Fruit fly (Drosophila melanogaster): ENCODE results near the gene Had1.
A peak's percentile ranks its signal among the peaks of the same experiment; 100 is the strongest.

Gene Had1

DNA sequence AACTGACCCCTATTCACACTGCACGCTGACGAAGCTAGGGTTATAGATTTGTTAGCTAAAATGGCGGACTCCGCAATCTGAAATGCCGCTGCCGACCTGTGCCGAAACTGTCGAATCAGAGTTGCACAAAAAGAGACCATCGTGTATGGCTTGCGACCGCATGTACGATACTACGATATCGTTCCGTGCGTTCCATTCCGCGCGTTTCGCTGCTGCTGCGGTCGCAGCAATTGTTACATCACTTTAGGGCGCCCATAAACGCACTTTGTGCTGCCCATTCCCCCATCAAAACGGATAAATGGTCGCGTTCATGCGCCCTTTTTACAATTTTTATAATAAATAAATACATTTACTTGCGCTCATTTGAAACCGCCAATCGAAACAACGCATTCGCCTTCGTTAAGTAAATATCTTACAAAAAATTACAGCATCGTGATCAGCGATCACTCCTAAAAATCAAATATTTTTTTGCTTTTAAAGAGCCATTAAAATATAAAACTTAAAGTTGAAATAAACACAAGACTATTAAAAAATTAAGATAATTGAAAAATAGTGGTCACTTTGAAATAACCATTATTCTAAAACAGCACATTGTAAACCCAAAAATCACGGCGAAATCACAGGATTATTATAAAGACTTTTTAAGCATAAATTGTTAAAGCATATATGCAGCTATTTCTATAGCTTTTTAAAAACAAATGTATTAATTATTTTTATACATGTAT is 11.9 kb upstream of the Had1 start, which contains the start of gene Cyp1 (continued):
- peak; percentile 27 for TF ChIP-seq grau (tag; optimal IDR thresholded peaks at IDR 0.05)
- peak; percentile 38 for TF ChIP-seq CG13894 (tag; optimal IDR thresholded peaks at IDR 0.05)
- no peak for TF ChIP-seq zf30C (GFP tag; optimal IDR thresholded peaks at IDR 0.05)
- TF ChIP-seq salm (tag; optimal IDR thresholded peaks at IDR 0.05): no peak
- TF ChIP-seq onecut (GFP tag; IDR thresholded peaks at IDR 0.05): peak; percentile 48; the same call in 1 of the 2 replicates
- TF ChIP-seq Ptx1 (GFP tag; IDR thresholded peaks at IDR 0.05): 0 out of 2 replicates have a peak, but pooled peaks have one; percentile 43
- no peak for TF ChIP-seq CG10543 (GFP tag; optimal IDR thresholded peaks at IDR 0.05)
- peak; percentile 46; the same call in 1 of the 2 replicates for TF ChIP-seq CG4360 (GFP tag; IDR thresholded peaks at IDR 0.05)
- no peak for TF ChIP-seq CG10274 (GFP tag; optimal IDR thresholded peaks at IDR 0.05)
- TF ChIP-seq CG31441 (GFP tag; IDR thresholded peaks at IDR 0.05): peak; percentile 99
- no peak for TF ChIP-seq Lpt (GFP tag; optimal IDR thresholded peaks at IDR 0.05)
- TF ChIP-seq Nf-YA (GFP tag; IDR thresholded peaks at IDR 0.05): no peak; the same call in 1 of the 2 replicates
- TF ChIP-seq slbo (GFP tag; IDR thresholded peaks at IDR 0.05): peak; percentile 72; the same call in 1 of the 2 replicates
- peak; percentile 35 for TF ChIP-seq CG15269 (tag; optimal IDR thresholded peaks at IDR 0.05)
- TF ChIP-seq tin (GFP tag; optimal IDR thresholded peaks at IDR 0.05): peak; percentile 3
- TF ChIP-seq ssp (GFP tag; IDR thresholded peaks at IDR 0.05): peak; percentile 74
- peak; percentile 34 for TF ChIP-seq Xbp1 (GFP tag; optimal IDR thresholded peaks at IDR 0.05)
- TF ChIP-seq CG9797 (GFP tag; optimal IDR thresholded peaks at IDR 0.05): peak; percentile 41
- peak; percentile 51 for TF ChIP-seq CG2712 (tag; optimal IDR thresholded peaks at IDR 0.05)
- TF ChIP-seq CG10147 (GFP tag; optimal IDR thresholded peaks at IDR 0.05): no peak
- TF ChIP-seq abd-A (tag; optimal IDR thresholded peaks at IDR 0.05): no peak
- peak; percentile 14 for TF ChIP-seq CG12769 (tag; optimal IDR thresholded peaks at IDR 0.05)
- TF ChIP-seq CG13424 (tag; optimal IDR thresholded peaks at IDR 0.05): peak; percentile 20
- TF ChIP-seq Sry-δ (GFP tag; optimal IDR thresholded peaks at IDR 0.05): peak; percentile 80
- TF ChIP-seq phol (tag; optimal IDR thresholded peaks at IDR 0.05): peak; percentile 92
- TF ChIP-seq Sox102F (GFP tag; optimal IDR thresholded peaks at IDR 0.05): no peak
- no peak for TF ChIP-seq ham (GFP tag; IDR thresholded peaks at IDR 0.05)
- TF ChIP-seq CG12391 (tag; optimal IDR thresholded peaks at IDR 0.05): peak; percentile 19
- no peak for TF ChIP-seq kni (GFP tag; optimal IDR thresholded peaks at IDR 0.05)
- no peak for TF ChIP-seq Lim3 (GFP tag; IDR thresholded peaks at IDR 0.05)
- TF ChIP-seq CG32767 (GFP tag; IDR thresholded peaks at IDR 0.05): no peak; the same call in 1 of the 2 replicates
- no peak for TF ChIP-seq CG2875 (GFP tag; optimal IDR thresholded peaks at IDR 0.05)
- peak; percentile 44; the same call in 1 of the 2 replicates for TF ChIP-seq Xrp1 (GFP tag; IDR thresholded peaks at IDR 0.05)
- TF ChIP-seq D (optimal IDR thresholded peaks at IDR 0.05): no peak
- TF ChIP-seq D (GFP tag; optimal IDR thresholded peaks at IDR 0.05): no peak
- TF ChIP-seq CG8924 (tag; optimal IDR thresholded peaks at IDR 0.05): peak; percentile 10
- no peak for TF ChIP-seq lola (GFP tag; optimal IDR thresholded peaks at IDR 0.05)
- TF ChIP-seq Chrac-16 (GFP tag; optimal IDR thresholded peaks at IDR 0.05): no peak
- TF ChIP-seq CG18599 (GFP tag; optimal IDR thresholded peaks at IDR 0.05): no peak
- TF ChIP-seq tgo (GFP tag; IDR thresholded peaks at IDR 0.05): peak; percentile 52; the same call in 2 of the 3 replicates
- no peak for TF ChIP-seq Vsx1 (GFP tag; optimal IDR thresholded peaks at IDR 0.05)
- no peak for TF ChIP-seq Doc2 (GFP tag; IDR thresholded peaks at IDR 0.05)
- peak; percentile 73 for TF ChIP-seq tna (GFP tag; IDR thresholded peaks at IDR 0.05; ENCODE audit: partially characterized antibody)
- no peak for TF ChIP-seq croc (GFP tag; conservative IDR thresholded peaks at IDR 0.05)
- TF ChIP-seq Dll (GFP tag; IDR thresholded peaks at IDR 0.05; ENCODE audit: partially characterized antibody): peak; percentile 65; the same call in 3 of the 4 replicates
- TF ChIP-seq CG31365 (tag; optimal IDR thresholded peaks at IDR 0.05): no peak
- TF ChIP-seq CG3847 (GFP tag; IDR thresholded peaks at IDR 0.05): peak; percentile 58; the same call in 1 of the 2 replicates
- no peak for TF ChIP-seq cwo (GFP tag; optimal IDR thresholded peaks at IDR 0.05)
- no peak for TF ChIP-seq CG17612 (GFP tag; IDR thresholded peaks at IDR 0.05)

Measured in whole organism, embryonic.